Worm (Caenorhabditis elegans): ENCODE results near the gene sao-1.

The sao-1 gene

ce11 chrV:13936052-13936451 lies 27.7 kb upstream of the sao-1 start:
- TF ChIP-seq zip-5 (tag; optimal IDR thresholded peaks at IDR 0.05): no peak
- no peak for TF ChIP-seq elt-4 (tag; optimal IDR thresholded peaks at IDR 0.05)

- TF ChIP-seq unc-86 (tag; optimal IDR thresholded peaks at IDR 0.05): no peak
- no peak for TF ChIP-seq ceh-6 (GFP tag; optimal IDR thresholded peaks at IDR 0.05)
- no peak for TF ChIP-seq lin-11 (tag; optimal IDR thresholded peaks at IDR 0.05)
- TF ChIP-seq dmd-4 (tag; optimal IDR thresholded peaks at IDR 0.05; ENCODE audit: borderline replicate concordance): no peak
- no peak for TF ChIP-seq K09A11.1 (tag; optimal IDR thresholded peaks at IDR 0.05; ENCODE audit: insufficient read depth)
- TF ChIP-seq rnt-1 (tag; optimal IDR thresholded peaks at IDR 0.05): no peak
- no peak for TF ChIP-seq gmeb-2 (tag; optimal IDR thresholded peaks at IDR 0.05)
- TF ChIP-seq ceh-31 (tag; optimal IDR thresholded peaks at IDR 0.05): no peak
- no peak for TF ChIP-seq sdc-2 (tag; optimal IDR thresholded peaks at IDR 0.05)
- no peak for TF ChIP-seq tbx-7 (tag; optimal IDR thresholded peaks at IDR 0.05)
- TF ChIP-seq nhr-232 (tag; optimal IDR thresholded peaks at IDR 0.05): no peak
- TF ChIP-seq pha-2 (tag; optimal IDR thresholded peaks at IDR 0.05): no peak
- TF ChIP-seq hlh-6 (tag; optimal IDR thresholded peaks at IDR 0.05): no peak
- TF ChIP-seq ceh-2 (tag; optimal IDR thresholded peaks at IDR 0.05): no peak
- TF ChIP-seq ceh-45 (GFP tag; IDR thresholded peaks at IDR 0.05): no peak
These were observed 26.9 kb upstream of the sao-1 start, which contains the start of gene srw-145 for ce11 chrV:13936850-13937249. TSS of gene srw-145 (plus strand) at chrV:13937150.

ce11 chrV:13942082-13942481 lies 21.6 kb upstream of the sao-1 start, which contains the start of gene dpr-1:
TSS of gene dpr-1 (minus strand) at chrV:13942182.
- TF ChIP-seq mec-3 (tag; optimal IDR thresholded peaks at IDR 0.05; ENCODE audit: borderline replicate concordance) (no peak), Y22D7AL.16 (tag; optimal IDR thresholded peaks at IDR 0.05) (no peak), ceh-14 (tag; optimal IDR thresholded peaks at IDR 0.05) (no peak), ceh-22 (tag; optimal IDR thresholded peaks at IDR 0.05) (no peak), pat-9 (tag; optimal IDR thresholded peaks at IDR 0.05) (no peak), ceh-24 (tag; optimal IDR thresholded peaks at IDR 0.05) (no peak), nfya-1 (tag; optimal IDR thresholded peaks at IDR 0.05) (no peak), unc-42 (tag; optimal IDR thresholded peaks at IDR 0.05) (no peak), odd-2 (tag; optimal IDR thresholded peaks at IDR 0.05) (no peak)

- TF ChIP-seq pqm-1 (tag; optimal IDR thresholded peaks at IDR 0.05) (no peak), hlh-30 (tag; optimal IDR thresholded peaks at IDR 0.05; ENCODE audit: insufficient read depth) (no peak), Y22D7AL.16 (tag; optimal IDR thresholded peaks at IDR 0.05) (no peak), K09A11.1 (tag; optimal IDR thresholded peaks at IDR 0.05; ENCODE audit: insufficient read depth) (no peak), C38D4.7 (GFP tag; optimal IDR thresholded peaks at IDR 0.05) (no peak), eyg-1 (tag; optimal IDR thresholded peaks at IDR 0.05) (no peak), T23F11.4 (GFP tag; optimal IDR thresholded peaks at IDR 0.05) (no peak), lim-6 (tag; optimal IDR thresholded peaks at IDR 0.05) (no peak), ceh-48 (tag; optimal IDR thresholded peaks at IDR 0.05) (no peak), dmd-4 (tag; optimal IDR thresholded peaks at IDR 0.05; ENCODE audit: borderline replicate concordance) (no peak)
These were observed 17.2 kb upstream of the sao-1 start, which contains the start of the genes srx-10 and clec-226 for ce11 chrV:13946385-13947019. TSS of gene srx-10 (minus strand) at chrV:13946485. TSS of gene clec-226 (plus strand) at chrV:13946969.

- TF ChIP-seq sox-2 (GFP tag; IDR thresholded peaks at IDR 0.05): no peak
- TF ChIP-seq hlh-13 (GFP tag; optimal IDR thresholded peaks at IDR 0.05): no peak
These were observed 14.7 kb upstream of the sao-1 start, which contains the start of gene R10D12.6 for ce11 chrV:13949010-13949409. TSS of gene R10D12.6 (plus strand) at chrV:13949310.

All from whole organism, late embryonic.